Worm (Caenorhabditis elegans): ENCODE results near the gene B0432.14.

B0432.14 gene

DNA sequence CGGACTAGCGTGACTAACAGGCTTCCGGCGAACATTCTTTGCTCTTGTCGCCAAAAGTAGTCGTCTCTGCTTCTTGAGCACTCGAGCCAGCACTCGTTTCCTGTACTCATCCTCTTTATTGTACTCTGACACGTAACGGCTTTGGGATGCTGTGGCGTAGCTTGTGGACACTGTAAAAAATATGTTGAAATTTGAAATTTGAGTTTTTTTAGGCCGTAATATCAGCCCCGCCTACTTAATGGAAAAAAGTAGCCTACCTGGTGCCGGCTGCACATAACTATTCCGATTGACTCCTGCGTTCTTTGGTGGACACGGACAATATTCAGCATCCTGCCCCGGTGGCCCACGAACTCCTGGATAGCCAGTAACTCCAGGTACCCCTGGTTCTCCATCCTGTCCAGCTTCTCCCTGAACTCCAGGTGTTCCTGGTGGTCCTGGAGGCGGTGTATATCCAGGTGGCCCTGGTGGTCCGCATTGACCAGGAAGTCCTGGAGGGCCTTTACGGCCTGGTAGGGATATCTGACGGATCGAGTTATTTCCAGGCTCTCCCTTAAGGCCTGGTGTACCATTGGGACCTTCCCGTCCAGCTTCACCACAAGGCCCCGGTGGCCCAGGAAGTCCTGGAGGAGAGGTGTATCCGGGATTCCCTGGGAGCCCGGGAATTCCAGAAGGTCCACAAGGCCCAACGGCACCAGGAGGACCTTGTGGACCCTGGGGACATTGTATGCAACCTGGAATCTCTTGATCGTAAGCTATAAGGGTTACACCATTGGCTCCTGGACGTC is 40.0 kb downstream of the B0432.14 start:
- TF ChIP-seq drap-1 (GFP tag; optimal IDR thresholded peaks at IDR 0.05) (no peak), lin-32 (GFP tag; optimal IDR thresholded peaks at IDR 0.05) (no peak), mls-2 (tag; optimal IDR thresholded peaks at IDR 0.05) (no peak), M03D4.4 (tag; optimal IDR thresholded peaks at IDR 0.05) (no peak), lin-13 (tag; optimal IDR thresholded peaks at IDR 0.05) (no peak), mep-1 (tag; optimal IDR thresholded peaks at IDR 0.05) (no peak), lsy-2 (tag; optimal IDR thresholded peaks at IDR 0.05) (no peak), ceh-39 (tag; optimal IDR thresholded peaks at IDR 0.05) (no peak), unc-39 (tag; optimal IDR thresholded peaks at IDR 0.05) (no peak), zip-8 (tag; optimal IDR thresholded peaks at IDR 0.05) (no peak), blmp-1 (tag; optimal IDR thresholded peaks at IDR 0.05) (no peak), ceh-83 (GFP tag; optimal IDR thresholded peaks at IDR 0.05) (no peak), unc-120 (tag; optimal IDR thresholded peaks at IDR 0.05; ENCODE audit: poor library complexity, severe bottlenecking) (no peak), elt-3 (tag; optimal IDR thresholded peaks at IDR 0.05) (no peak), mab-5 (tag; optimal IDR thresholded peaks at IDR 0.05) (no peak)

DNA sequence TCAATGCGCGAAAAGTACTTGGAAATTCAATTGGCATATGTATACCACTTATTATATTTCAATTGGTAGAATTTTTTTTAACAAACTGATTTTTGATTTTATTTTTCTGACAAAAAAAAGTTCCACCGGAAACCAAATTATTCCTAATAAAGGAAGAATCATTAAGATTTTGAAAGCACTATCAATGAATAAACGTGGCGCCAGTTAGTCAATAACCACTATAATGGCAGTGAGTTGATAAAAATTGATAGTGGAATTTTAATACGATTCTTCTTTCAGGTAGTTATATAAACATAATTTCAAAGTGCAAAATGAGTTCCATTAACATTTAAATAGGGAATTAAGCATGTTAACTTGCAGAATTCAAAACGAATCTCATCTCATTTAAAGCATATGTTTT is 41.5 kb downstream of the B0432.14 start, which contains the start of gene col-69:
Gene col-69, minus strand, starts transcription at position 101 of the 400 bp plus-strand sequence.
- TF ChIP-seq unc-62 (GFP tag; optimal IDR thresholded peaks at IDR 0.05), result no peak
- no peak for TF ChIP-seq unc-39 (tag; optimal IDR thresholded peaks at IDR 0.05)
- TF ChIP-seq nhr-76 (tag; optimal IDR thresholded peaks at IDR 0.05), result no peak
- no peak for TF ChIP-seq bed-3 (GFP tag; optimal IDR thresholded peaks at IDR 0.05)
- no peak for TF ChIP-seq pha-4 (tag; optimal IDR thresholded peaks at IDR 0.05)
- no peak for TF ChIP-seq mab-5 (tag; optimal IDR thresholded peaks at IDR 0.05)
- no peak for TF ChIP-seq ceh-39 (tag; optimal IDR thresholded peaks at IDR 0.05)
- no peak for TF ChIP-seq nhr-28 (tag; optimal IDR thresholded peaks at IDR 0.05)
- no peak for TF ChIP-seq nhr-2 (tag; optimal IDR thresholded peaks at IDR 0.05)
- no peak for TF ChIP-seq ceh-43 (GFP tag; optimal IDR thresholded peaks at IDR 0.05)
- TF ChIP-seq elt-3 (tag; optimal IDR thresholded peaks at IDR 0.05), result no peak
- no peak for TF ChIP-seq ces-1 (GFP tag; optimal IDR thresholded peaks at IDR 0.05)
- no peak for TF ChIP-seq blmp-1 (tag; optimal IDR thresholded peaks at IDR 0.05)
- no peak for TF ChIP-seq ztf-11 (tag; optimal IDR thresholded peaks at IDR 0.05)

DNA sequence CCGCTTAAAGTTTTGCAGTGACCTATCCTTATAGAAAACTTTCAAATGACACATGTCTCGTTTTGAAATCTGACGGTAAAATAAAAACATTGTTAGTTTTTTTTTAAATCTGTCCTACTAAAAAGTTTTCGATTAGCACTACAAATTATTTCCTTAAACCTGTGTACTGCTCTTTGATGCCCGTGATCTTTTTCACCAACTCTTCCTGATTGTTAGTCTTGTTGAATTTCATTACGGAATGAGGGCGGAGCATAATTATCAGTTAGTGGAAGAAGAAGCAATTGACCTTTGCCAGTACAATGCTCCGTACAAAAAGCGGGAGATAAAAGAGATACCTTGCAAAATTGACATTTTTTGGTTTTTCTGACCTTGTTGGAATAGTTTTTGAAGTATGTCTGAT is 43.0 kb downstream of the B0432.14 start, which contains the start of gene K01A2.4:
Gene K01A2.4, plus strand, starts transcription at position 301 of the 400 bp plus-strand sequence.
- TF ChIP-seq sptf-1 (tag; optimal IDR thresholded peaks at IDR 0.05), result no peak
- TF ChIP-seq nhr-237 (tag; optimal IDR thresholded peaks at IDR 0.05), result no peak
- no peak for TF ChIP-seq ztf-11 (tag; optimal IDR thresholded peaks at IDR 0.05)
- no peak for TF ChIP-seq mab-5 (tag; optimal IDR thresholded peaks at IDR 0.05)
- TF ChIP-seq flh-1 (GFP tag; optimal IDR thresholded peaks at IDR 0.05), result no peak
- TF ChIP-seq ceh-39 (tag; optimal IDR thresholded peaks at IDR 0.05), result no peak
- no peak for TF ChIP-seq pha-4 (tag; optimal IDR thresholded peaks at IDR 0.05)
- TF ChIP-seq nhr-12 (tag; optimal IDR thresholded peaks at IDR 0.05), result no peak
- no peak for TF ChIP-seq tbx-8 (GFP tag; optimal IDR thresholded peaks at IDR 0.05)
- no peak for TF ChIP-seq unc-120 (tag; optimal IDR thresholded peaks at IDR 0.05; ENCODE audit: poor library complexity, severe bottlenecking)
- TF ChIP-seq ces-1 (GFP tag; optimal IDR thresholded peaks at IDR 0.05), result no peak
- TF ChIP-seq lsy-2 (tag; optimal IDR thresholded peaks at IDR 0.05), result no peak

DNA sequence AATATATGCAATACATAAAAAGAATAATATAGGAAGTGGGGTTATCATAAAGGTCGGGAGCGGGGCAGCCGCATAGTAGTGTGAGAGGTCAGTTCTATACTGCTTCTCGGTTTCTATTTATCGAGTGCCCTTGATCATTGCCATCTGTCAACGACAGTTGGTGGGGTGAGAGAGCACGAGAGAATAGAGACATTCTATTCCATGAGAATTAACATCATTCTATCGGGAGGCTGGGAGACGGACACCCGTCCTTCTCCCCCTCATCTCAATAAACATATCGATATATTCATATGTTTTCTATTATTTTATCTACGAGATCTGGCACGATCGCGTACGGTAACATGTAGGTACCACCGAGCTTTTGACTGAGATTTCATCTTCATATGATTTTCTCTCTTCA is 48.0 kb downstream of the B0432.14 start, which contains the start of gene mps-2:
Gene mps-2, minus strand, starts transcription at position 101 of the 400 bp plus-strand sequence.
- peak; percentile 63 for TF ChIP-seq cnd-1 (tag; optimal IDR thresholded peaks at IDR 0.05)

DNA sequence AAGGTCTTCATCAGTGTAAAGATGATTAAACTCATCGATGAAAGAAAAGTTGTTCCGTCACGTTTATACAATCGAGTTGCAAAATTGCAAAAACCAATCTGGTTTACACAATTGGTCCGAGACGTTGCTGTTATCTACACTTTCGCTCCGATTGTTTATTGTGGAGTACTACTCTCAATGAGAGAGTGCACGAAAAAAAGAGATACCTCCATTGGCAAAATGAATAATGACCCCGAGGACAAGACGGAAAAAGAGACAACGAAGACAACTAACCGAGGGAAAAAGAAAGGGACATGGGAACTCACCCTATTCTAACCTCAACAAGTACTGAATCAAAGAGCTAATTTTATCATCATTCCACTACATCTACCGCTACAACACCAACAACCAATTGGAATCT is 49.4 kb downstream of the B0432.14 start:
- TF ChIP-seq lin-32 (GFP tag; optimal IDR thresholded peaks at IDR 0.05), result no peak
- no peak for TF ChIP-seq lin-13 (tag; optimal IDR thresholded peaks at IDR 0.05)
- TF ChIP-seq nhr-237 (tag; optimal IDR thresholded peaks at IDR 0.05), result no peak
- TF ChIP-seq ces-1 (GFP tag; optimal IDR thresholded peaks at IDR 0.05), result peak; percentile 30
- no peak for TF ChIP-seq ceh-83 (GFP tag; optimal IDR thresholded peaks at IDR 0.05)
- TF ChIP-seq unc-62 (GFP tag; optimal IDR thresholded peaks at IDR 0.05), result peak; percentile 43
- TF ChIP-seq nhr-76 (tag; optimal IDR thresholded peaks at IDR 0.05), result no peak
- peak; percentile 6 for TF ChIP-seq unc-120 (tag; optimal IDR thresholded peaks at IDR 0.05; ENCODE audit: poor library complexity, severe bottlenecking)
- TF ChIP-seq hlh-1 (tag; optimal IDR thresholded peaks at IDR 0.05), result peak; percentile 69
- TF ChIP-seq snpc-4 (tag; optimal IDR thresholded peaks at IDR 0.05), result no peak
- no peak for TF ChIP-seq ztf-11 (tag; optimal IDR thresholded peaks at IDR 0.05)
- TF ChIP-seq sem-2 (GFP tag; optimal IDR thresholded peaks at IDR 0.05), result no peak
- TF ChIP-seq nhr-28 (tag; optimal IDR thresholded peaks at IDR 0.05), result no peak
- TF ChIP-seq zip-8 (tag; optimal IDR thresholded peaks at IDR 0.05), result no peak

Data from whole organism, mixed stage, embryonic.